In genomic region chrX:378341-378740, dm6 we compare ENCODE assay signal across 1 fruit fly cellular context.
TF ChIP-seq lines count a peak whose summit lies in the region.

No protein-coding gene starts in this region.

TF ChIP-seq in whole organism, prepupa, 60 proteins besides CTCF, POLR2A, EP300 and RAD21 (continued from another document):
- TF ChIP-seq CG6163 (GFP tag; IDR thresholded peaks at IDR 0.05; lab: Robert Waterston, UW), result no peak
- TF ChIP-seq CG1621 (tag; optimal IDR thresholded peaks at IDR 0.05; lab: Kevin White, UChicago), result no peak
- TF ChIP-seq acj6 (GFP tag; optimal IDR thresholded peaks at IDR 0.05; lab: Kevin White, UChicago), result no peak
- peak; percentile 42 for TF ChIP-seq CG32006 (GFP tag; optimal IDR thresholded peaks at IDR 0.05; lab: Kevin White, UChicago)
- TF ChIP-seq dac (GFP tag; optimal IDR thresholded peaks at IDR 0.05; lab: Kevin White, UChicago), result no peak
- no peak for TF ChIP-seq eg (GFP tag; IDR thresholded peaks at IDR 0.05; lab: Robert Waterston, UW)
- TF ChIP-seq Eip75B (GFP tag; optimal IDR thresholded peaks at IDR 0.05; lab: Kevin White, UChicago), result no peak
- TF ChIP-seq CG11902 (GFP tag; optimal IDR thresholded peaks at IDR 0.05; lab: Kevin White, UChicago), result no peak
- no peak for TF ChIP-seq CG6808 (GFP tag; optimal IDR thresholded peaks at IDR 0.05; lab: Kevin White, UChicago)
- no peak for TF ChIP-seq CG8632 (GFP tag; optimal IDR thresholded peaks at IDR 0.05; lab: Kevin White, UChicago)
- no peak for TF ChIP-seq CG11294 (GFP tag; IDR thresholded peaks at IDR 0.05; lab: Robert Waterston, UW)
- no peak for TF ChIP-seq Lpt (GFP tag; optimal IDR thresholded peaks at IDR 0.05; lab: Kevin White, UChicago)
TF ChIP-seq in whole organism, prepupa: peak in this region for 15.
